Fruit fly (Drosophila melanogaster) whole organism, embryonic: ENCODE data around the gene Svil.

Source experiments
- CG12236 ChIP-seq: fragments of 200-800 bp; sonication (Bioruptor generic); optimal IDR thresholded peaks from 2 replicates; lab custom pipeline; 2016; ENCODE audit warnings: missing biosample characterization, missing genetic modification characterization
- CG6272 ChIP-seq: fragments of 200-800 bp; sonication (Bioruptor generic); IDR thresholded peaks from 2 replicates; pipeline ENCODE4 v1.3.6; 2022; ENCODE audit warnings: missing biosample characterization, missing genetic modification characterization
- CG8765 ChIP-seq: fragments of 200-800 bp; sonication (Bioruptor generic); IDR thresholded peaks from 2 replicates; pipeline ENCODE4 v1.3.6; 2022; ENCODE audit warnings: missing biosample characterization, missing genetic modification characterization
- CG9609 ChIP-seq: fragments of 200-800 bp; sonication (Bioruptor generic); optimal IDR thresholded peaks from 3 replicates; lab custom pipeline; 2016; ENCODE audit warnings: missing biosample characterization, missing genetic modification characterization
- Tbp ChIP-seq: fragments of >200 bp; optimal IDR thresholded peaks from 2 replicates; lab custom pipeline; 2018; ENCODE audit warnings: missing biosample characterization, missing genetic modification characterization
- bab2 ChIP-seq: fragments of 200-800 bp; sonication (Bioruptor generic); optimal IDR thresholded peaks from 2 replicates; lab custom pipeline; 2016; ENCODE audit warnings: missing biosample characterization, missing genetic modification characterization
- emc ChIP-seq: fragments of 200-800 bp; sonication (Bioruptor generic); optimal IDR thresholded peaks from 2 replicates; lab custom pipeline; 2016; ENCODE audit warnings: missing biosample characterization, missing genetic modification characterization
- klu ChIP-seq: fragments of 200-800 bp; sonication (Bioruptor generic); IDR thresholded peaks from 2 replicates; pipeline ENCODE4 v1.3.6; 2022; ENCODE audit warnings: missing biosample characterization, missing genetic modification characterization
- sima ChIP-seq: fragments of 200-800 bp; sonication (Bioruptor generic); optimal IDR thresholded peaks from 2 replicates; lab custom pipeline; 2016; ENCODE audit warnings: missing biosample characterization, missing genetic modification characterization
- usp ChIP-seq: fragments of >200 bp; optimal IDR thresholded peaks from 2 replicates; lab custom pipeline; 2017; ENCODE audit warnings: missing biosample characterization, missing genetic modification characterization
- zen2 ChIP-seq: fragments of 200-800 bp; sonication (Bioruptor generic); IDR thresholded peaks from 3 replicates; pipeline ENCODE4 v1.3.6; 2022; ENCODE audit warnings: missing biosample characterization, missing genetic modification characterization; ENCODE audit not compliant: partially characterized antibody

- TF ChIP-seq klu (GFP tag; lab: Robert Waterston, UW) (no peak), zen2 (GFP tag; lab: Robert Waterston, UW) (no peak), CG8765 (GFP tag; lab: Robert Waterston, UW) (no peak), bab2 (no peak), usp (no peak), CG9609 (no peak), sima (GFP tag; lab: Kevin White, UChicago) (no peak), emc (GFP tag; lab: Kevin White, UChicago) (no peak), Tbp (no peak), CG12236 (no peak), CG6272 (GFP tag; lab: Robert Waterston, UW) (no peak)
Measured at dm6 chr3L:2499077-2499476, 121.6 kb downstream of the Svil start.
